Worm (Caenorhabditis elegans) whole organism, L4/young adult: Measurements from ENCODE around the gene Y60C6A.3.

ENCODE experiments used
- dao-5 ChIP-seq: sonication (generic microtip); optimal IDR thresholded peaks from 2 replicates; lab custom pipeline; 2016; ENCODE audit warnings: missing genotype, missing genetic modification characterization, moderate library complexity, missing compliant biosample characterization
- him-1 ChIP-seq: sonication (generic microtip); optimal IDR thresholded peaks from 2 replicates; lab custom pipeline; 2016; ENCODE audit warnings: missing genotype, missing genetic modification reagents, missing genetic modification characterization, missing compliant biosample characterization

DNA sequence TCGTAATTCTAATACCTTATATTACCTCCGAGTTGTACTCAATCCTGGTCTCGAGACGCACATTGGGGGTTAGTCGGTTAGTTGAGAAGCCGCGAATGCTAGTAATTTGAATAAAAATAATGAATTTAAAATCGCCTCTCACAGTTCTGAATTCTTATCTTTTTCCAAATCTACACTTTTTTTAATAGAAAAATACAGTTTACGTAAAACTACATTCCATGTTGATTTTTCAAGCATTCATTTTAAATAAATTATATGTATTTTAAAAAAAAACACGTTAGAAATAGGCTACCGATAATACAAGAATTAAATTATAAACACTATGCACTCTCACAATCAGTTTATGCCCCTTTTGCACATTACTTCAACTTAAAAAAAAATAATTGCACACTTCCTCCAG is 16.0 kb upstream of the Y60C6A.3 start, which contains the start of gene C18G1.9:
- TF ChIP-seq him-1 (tag; lab: Kevin White, UChicago) (no peak), dao-5 (tag; lab: Kevin White, UChicago) (no peak)
